Fruit fly (Drosophila melanogaster) whole organism, wandering third instar larva: ENCODE results near the gene Glut4EF.

Source experiments
- CrebA ChIP-seq: fragments of 200-800 bp; sonication (Bioruptor generic); optimal IDR thresholded peaks from 2 replicates; lab custom pipeline; 2016; ENCODE audit warnings: missing biosample characterization, mild to moderate bottlenecking, missing genetic modification characterization, borderline replicate concordance
- ey ChIP-seq: fragments of 200-800 bp; sonication (Bioruptor generic); optimal IDR thresholded peaks from 2 replicates; lab custom pipeline; 2016; ENCODE audit warnings: missing biosample characterization, missing genetic modification characterization
- psq ChIP-seq: fragments of 200-800 bp; sonication (Bioruptor generic); optimal IDR thresholded peaks from 3 replicates; lab custom pipeline; 2017; ENCODE audit warnings: missing biosample characterization, mild to moderate bottlenecking, missing genetic modification characterization, moderate library complexity
- rgr ChIP-seq: fragments of 200-800 bp; sonication (Bioruptor generic); optimal IDR thresholded peaks from 3 replicates; lab custom pipeline; 2016; ENCODE audit warnings: missing biosample characterization, mild to moderate bottlenecking, missing genetic modification characterization
- usp ChIP-seq: fragments of >200 bp; optimal IDR thresholded peaks from 2 replicates; lab custom pipeline; 2017; ENCODE audit warnings: missing biosample characterization, missing genetic modification characterization

DNA sequence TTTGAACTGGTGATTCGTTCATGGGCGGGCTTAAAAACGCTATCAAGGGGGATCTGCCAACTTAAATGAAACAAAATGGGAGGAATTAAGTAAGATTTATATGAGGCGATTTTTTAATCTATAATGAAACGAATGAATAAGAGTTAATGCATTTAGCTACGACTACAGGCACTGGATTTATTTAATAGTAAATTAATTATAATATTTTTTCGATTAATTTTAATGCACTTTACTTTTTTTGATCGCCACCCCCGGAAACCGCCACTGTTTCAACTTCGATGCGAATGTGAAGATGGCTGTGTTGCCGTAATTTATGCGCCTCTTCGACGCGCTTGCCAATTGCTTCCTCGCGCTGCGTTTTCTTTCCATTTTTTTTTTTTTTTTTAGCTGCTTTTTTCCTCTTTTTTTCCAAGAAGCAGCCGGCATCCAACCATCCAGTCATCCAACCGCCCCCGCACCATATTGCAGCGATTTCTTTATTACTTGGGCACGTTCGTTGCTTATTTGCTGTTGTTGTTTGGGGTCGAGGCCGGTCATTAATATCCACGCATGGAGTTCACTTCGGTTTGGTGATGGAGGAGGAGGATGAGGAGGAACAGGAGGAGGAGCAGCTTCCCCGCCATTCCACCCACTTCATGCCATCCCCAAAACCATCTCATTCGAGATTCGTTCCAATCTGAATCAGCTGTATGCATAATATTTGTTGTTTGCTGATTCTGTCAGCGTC lies 88.9 kb downstream of the Glut4EF start:
- no peak for TF ChIP-seq rgr (GFP tag; lab: Kevin White, UChicago)
- no peak for TF ChIP-seq CrebA (GFP tag; lab: Kevin White, UChicago)
- no peak for TF ChIP-seq usp (GFP tag; lab: Kevin White, UChicago)
- TF ChIP-seq psq (GFP tag; lab: Kevin White, UChicago) = peak; percentile 17
- TF ChIP-seq ey (GFP tag; lab: Kevin White, UChicago) = no peak
